Fruit fly (Drosophila melanogaster) whole organism, embryonic: ENCODE results near the gene nmo.

ENCODE experiments used
- ATbp ChIP-seq: fragments of 200-800 bp; sonication (Bioruptor generic); optimal IDR thresholded peaks from 2 replicates; lab custom pipeline; 2017; ENCODE audit warnings: missing biosample characterization, mild to moderate bottlenecking, missing genetic modification characterization, missing genetic modification reagents
- Ada2b ChIP-seq: fragments of 200-800 bp; sonication (Bioruptor generic); IDR thresholded peaks from 2 replicates; pipeline ENCODE4 v1.3.6; 2022; ENCODE audit warnings: missing biosample characterization, missing genetic modification characterization
- Asciz ChIP-seq: fragments of 200-800 bp; sonication (Bioruptor generic); optimal IDR thresholded peaks from 2 replicates; lab custom pipeline; 2017; ENCODE audit warnings: missing biosample characterization, mild to moderate bottlenecking, missing genetic modification characterization, missing genetic modification reagents
- Blimp-1 ChIP-seq: fragments of 200-800 bp; sonication (Bioruptor generic); optimal IDR thresholded peaks from 3 replicates; lab custom pipeline; 2018; ENCODE audit warnings: missing biosample characterization, missing genetic modification characterization, mild to moderate bottlenecking, moderate library complexity, missing genetic modification reagents
- C15 ChIP-seq: fragments of 200-800 bp; sonication (Bioruptor generic); IDR thresholded peaks from 3 replicates; pipeline ENCODE4 v1.3.6; 2022; ENCODE audit warnings: missing biosample characterization, missing genetic modification characterization
- CG10543 ChIP-seq: fragments of 200-800 bp; sonication (Bioruptor generic); optimal IDR thresholded peaks from 3 replicates; lab custom pipeline; 2017; ENCODE audit warnings: missing biosample characterization, mild to moderate bottlenecking, missing genetic modification characterization, moderate library complexity
- CG10654 ChIP-seq: fragments of 200-800 bp; sonication (Bioruptor generic); optimal IDR thresholded peaks from 2 replicates; lab custom pipeline; 2016; ENCODE audit warnings: missing biosample characterization, missing genetic modification characterization
- CG11085 ChIP-seq: fragments of 200-800 bp; sonication (Bioruptor generic); IDR thresholded peaks from 2 replicates; pipeline ENCODE4 v1.3.6; 2022; ENCODE audit warnings: missing biosample characterization, missing genetic modification characterization
- CG11247 ChIP-seq: fragments of 200-800 bp; sonication (Bioruptor generic); IDR thresholded peaks from 2 replicates; pipeline ENCODE4 v1.3.6; 2022; ENCODE audit warnings: missing biosample characterization, missing genetic modification characterization
- CG11696 ChIP-seq: fragments of 200-800 bp; sonication (Bioruptor generic); IDR thresholded peaks from 2 replicates; pipeline ENCODE4 v1.3.6; 2022; ENCODE audit warnings: missing biosample characterization, missing genetic modification characterization
- CG12155 ChIP-seq: fragments of 200-800 bp; sonication (Bioruptor generic); optimal IDR thresholded peaks from 3 replicates; lab custom pipeline; 2016; ENCODE audit warnings: missing biosample characterization, missing genetic modification characterization
- CG14710 ChIP-seq: fragments of 200-800 bp; sonication (Bioruptor generic); optimal IDR thresholded peaks from 3 replicates; lab custom pipeline; 2019; ENCODE audit warnings: missing biosample characterization, mild to moderate bottlenecking, missing genetic modification characterization, moderate library complexity
- CG15073 ChIP-seq: fragments of 200-800 bp; sonication (Bioruptor generic); optimal IDR thresholded peaks from 2 replicates; lab custom pipeline; 2016; ENCODE audit warnings: missing biosample characterization, missing genetic modification characterization
- CG18764 ChIP-seq: fragments of 200-800 bp; sonication (Bioruptor generic); optimal IDR thresholded peaks from 3 replicates; lab custom pipeline; 2016; ENCODE audit warnings: missing biosample characterization, missing genetic modification characterization
- CG2678 ChIP-seq: fragments of 200-800 bp; sonication (Bioruptor generic); optimal IDR thresholded peaks from 3 replicates; lab custom pipeline; 2019; ENCODE audit warnings: missing biosample characterization, mild to moderate bottlenecking, missing genetic modification characterization, moderate library complexity
- CG2889 ChIP-seq: fragments of 200-800 bp; sonication (Bioruptor generic); IDR thresholded peaks from 3 replicates; pipeline ENCODE4 v1.3.6; 2022; ENCODE audit warnings: missing biosample characterization, missing genetic modification characterization
- CG30403 ChIP-seq: fragments of 200-800 bp; sonication (Bioruptor generic); optimal IDR thresholded peaks from 3 replicates; lab custom pipeline; 2016; ENCODE audit warnings: missing biosample characterization, missing genetic modification characterization
- CG3726 ChIP-seq: fragments of 200-800 bp; sonication (Bioruptor generic); IDR thresholded peaks from 3 replicates; pipeline ENCODE4, ENCODE4 v1.3.6; 2022; ENCODE audit warnings: missing biosample characterization, missing genetic modification characterization
- CG4360 ChIP-seq: fragments of 200-800 bp; sonication (Bioruptor generic); IDR thresholded peaks from 2 replicates; pipeline ENCODE4 v1.3.6; 2022; ENCODE audit warnings: missing biosample characterization, missing genetic modification characterization
- CG5953 ChIP-seq: fragments of 200-800 bp; sonication (Bioruptor generic); IDR thresholded peaks from 2 replicates; pipeline ENCODE4 v1.3.6; 2022; ENCODE audit warnings: missing biosample characterization, missing genetic modification characterization
- CG7556 ChIP-seq: fragments of 200-800 bp; sonication (Bioruptor generic); optimal IDR thresholded peaks from 2 replicates; lab custom pipeline; 2017; ENCODE audit warnings: missing biosample characterization, mild to moderate bottlenecking, missing genetic modification characterization
- CG7745 ChIP-seq: fragments of 200-800 bp; sonication (Bioruptor generic); optimal IDR thresholded peaks from 2 replicates; lab custom pipeline; 2018; ENCODE audit warnings: missing biosample characterization, mild to moderate bottlenecking, missing genetic modification characterization, moderate library complexity
- CG7839 ChIP-seq: fragments of 200-800 bp; sonication (Bioruptor generic); optimal IDR thresholded peaks from 3 replicates; lab custom pipeline; 2018; ENCODE audit warnings: missing biosample characterization, mild to moderate bottlenecking, missing genetic modification characterization, moderate library complexity
- CG8765 ChIP-seq: fragments of 200-800 bp; sonication (Bioruptor generic); IDR thresholded peaks from 2 replicates; pipeline ENCODE4 v1.3.6; 2022; ENCODE audit warnings: missing biosample characterization, missing genetic modification characterization
- CG9727 ChIP-seq: fragments of 200-800 bp; sonication (Bioruptor generic); optimal IDR thresholded peaks from 3 replicates; lab custom pipeline; 2017; ENCODE audit warnings: missing biosample characterization, mild to moderate bottlenecking, missing genetic modification characterization
- CHES-1-like ChIP-seq: fragments of 200-800 bp; sonication (Bioruptor generic); optimal IDR thresholded peaks from 2 replicates; lab custom pipeline; 2016; ENCODE audit warnings: missing biosample characterization, missing genetic modification characterization
- D19A ChIP-seq: fragments of 200-800 bp; optimal IDR thresholded peaks from 3 replicates; lab custom pipeline; 2019; ENCODE audit warnings: missing biosample characterization, mild to moderate bottlenecking, missing genetic modification characterization, moderate library complexity
- Dbx ChIP-seq: fragments of 200-800 bp; sonication (Bioruptor generic); IDR thresholded peaks from 3 replicates; pipeline ENCODE4 v1.3.6; 2022; ENCODE audit warnings: missing biosample characterization, missing genetic modification characterization
- Gsc ChIP-seq: fragments of 200-800 bp; sonication (Bioruptor generic); IDR thresholded peaks from 2 replicates; pipeline ENCODE4 v1.3.6; 2022; ENCODE audit warnings: missing biosample characterization, missing genetic modification characterization
- Hr78 ChIP-seq, 2 experiments: fragments of 200-800 bp in 1 of 2; fragments of >200 bp in 1 of 2; sonication (Bioruptor generic) in 1 of 2; optimal IDR thresholded peaks; 2 replicates each; lab custom pipeline; 2017 to 2019; ENCODE audit warnings: missing biosample characterization in 2 of 2, missing genetic modification characterization in 2 of 2, mild to moderate bottlenecking in 1 of 2, moderate library complexity in 1 of 2
- Hsf ChIP-seq: fragments of 200-800 bp; sonication (Bioruptor generic); optimal IDR thresholded peaks from 3 replicates; lab custom pipeline; 2016; ENCODE audit warnings: missing biosample characterization, missing genetic modification characterization
- Lhr ChIP-seq: fragments of 200-800 bp; sonication (Bioruptor generic); optimal IDR thresholded peaks from 3 replicates; lab custom pipeline; 2017; ENCODE audit warnings: mild to moderate bottlenecking, missing biosample characterization, missing genetic modification reagents, missing genetic modification characterization
- Nf-YC ChIP-seq: fragments of 200-800 bp; optimal IDR thresholded peaks from 3 replicates; lab custom pipeline; 2019; ENCODE audit warnings: missing biosample characterization, mild to moderate bottlenecking, missing genetic modification characterization, moderate library complexity
- NfI ChIP-seq: fragments of 200-800 bp; sonication (Bioruptor generic); optimal IDR thresholded peaks from 3 replicates; lab custom pipeline; 2018; ENCODE audit warnings: missing biosample characterization, mild to moderate bottlenecking, missing genetic modification characterization, moderate library complexity
- Oli ChIP-seq: fragments of 200-800 bp; sonication (Bioruptor generic); optimal IDR thresholded peaks from 2 replicates; lab custom pipeline; 2018; ENCODE audit warnings: missing biosample characterization, mild to moderate bottlenecking, missing genetic modification characterization, moderate library complexity
- Rfx ChIP-seq: fragments of 200-800 bp; sonication (Bioruptor generic); IDR thresholded peaks from 2 replicates; pipeline ENCODE4 v1.3.6; 2022; ENCODE audit warnings: missing biosample characterization, missing genetic modification characterization
- abd-A ChIP-seq: fragments of 200-800 bp; sonication (Bioruptor generic); optimal IDR thresholded peaks from 3 replicates; lab custom pipeline; 2019; ENCODE audit warnings: missing biosample characterization, mild to moderate bottlenecking, missing genetic modification characterization, moderate library complexity
- dimm ChIP-seq: fragments of 200-800 bp; sonication (Bioruptor generic); IDR thresholded peaks from 2 replicates; pipeline ENCODE4 v1.3.6; 2022; ENCODE audit warnings: missing biosample characterization, missing genetic modification characterization
- dmrt99B ChIP-seq: fragments of 200-800 bp; sonication (Bioruptor generic); optimal IDR thresholded peaks from 2 replicates; lab custom pipeline; 2018; ENCODE audit warnings: missing biosample characterization, mild to moderate bottlenecking, missing genetic modification characterization, moderate library complexity
- gcm ChIP-seq: fragments of 200-800 bp; sonication (Bioruptor generic); optimal IDR thresholded peaks from 2 replicates; lab custom pipeline; 2019; ENCODE audit warnings: missing biosample characterization, mild to moderate bottlenecking, missing genetic modification characterization, moderate library complexity
- mam ChIP-seq: fragments of 200-800 bp; sonication (Bioruptor generic); optimal IDR thresholded peaks from 3 replicates; lab custom pipeline; 2016; ENCODE audit warnings: missing biosample characterization, missing genetic modification characterization
- mirr ChIP-seq: fragments of 200-800 bp; sonication (Bioruptor generic); optimal IDR thresholded peaks from 3 replicates; lab custom pipeline; 2018; ENCODE audit warnings: missing biosample characterization, mild to moderate bottlenecking, missing genetic modification characterization
- nau ChIP-seq: fragments of 200-800 bp; sonication (Bioruptor generic); optimal IDR thresholded peaks from 3 replicates; lab custom pipeline; 2017; ENCODE audit warnings: missing biosample characterization, mild to moderate bottlenecking, missing genetic modification characterization, missing genetic modification reagents
- phol ChIP-seq: fragments of 200-800 bp; sonication (Bioruptor generic); optimal IDR thresholded peaks from 3 replicates; lab custom pipeline; 2018; ENCODE audit warnings: missing biosample characterization, mild to moderate bottlenecking, missing genetic modification characterization, moderate library complexity
- pnt ChIP-seq: fragments of 200-800 bp; sonication (Bioruptor generic); optimal IDR thresholded peaks from 3 replicates; lab custom pipeline; 2016; ENCODE audit warnings: missing biosample characterization, missing genetic modification characterization
- psq ChIP-seq: fragments of 200-800 bp; sonication (Bioruptor generic); optimal IDR thresholded peaks from 2 replicates; lab custom pipeline; 2017; ENCODE audit warnings: missing biosample characterization, missing genetic modification characterization
- row ChIP-seq: fragments of 200-800 bp; sonication (Bioruptor generic); IDR thresholded peaks from 3 replicates; pipeline ENCODE4 v1.3.6; 2022; ENCODE audit warnings: missing biosample characterization, missing genetic modification characterization
- schlank ChIP-seq: fragments of 200-800 bp; sonication (Bioruptor generic); optimal IDR thresholded peaks from 2 replicates; lab custom pipeline; 2018; ENCODE audit warnings: missing biosample characterization, mild to moderate bottlenecking, missing genetic modification characterization
- sens-2 ChIP-seq: fragments of 200-800 bp; sonication (Bioruptor generic); IDR thresholded peaks from 2 replicates; pipeline ENCODE4 v1.3.6; 2022; ENCODE audit warnings: missing biosample characterization, missing genetic modification characterization
- slou ChIP-seq: fragments of 200-800 bp; sonication (Bioruptor generic); optimal IDR thresholded peaks from 3 replicates; lab custom pipeline; 2016; ENCODE audit warnings: missing biosample characterization, missing genetic modification characterization
- sug ChIP-seq: fragments of 200-800 bp; optimal IDR thresholded peaks from 2 replicates; lab custom pipeline; 2019; ENCODE audit warnings: missing biosample characterization, mild to moderate bottlenecking, missing genetic modification characterization, moderate library complexity
- wdn ChIP-seq: fragments of 200-800 bp; sonication (Bioruptor generic); IDR thresholded peaks from 2 replicates; pipeline ENCODE4 v1.3.6; 2022; ENCODE audit warnings: missing biosample characterization, missing genetic modification characterization

The nmo gene

dm6 chr3L:7952978-7953377 lies 25.9 kb upstream of the nmo start (continued):
- TF ChIP-seq psq (GFP tag; lab: Kevin White, UChicago), result no peak
- TF ChIP-seq mam (GFP tag; lab: Kevin White, UChicago), result no peak
- no peak for TF ChIP-seq ATbp (GFP tag; lab: Kevin White, UChicago)
- peak; percentile 50 for TF ChIP-seq CG2678 (tag; lab: Kevin White, UChicago)
- no peak for TF ChIP-seq Hr78 (GFP tag; optimal IDR thresholded peaks at IDR 0.05; lab: Kevin White, UChicago)
- peak; percentile 44 for TF ChIP-seq Oli (tag; lab: Kevin White, UChicago)
- no peak for TF ChIP-seq CG11085 (GFP tag; lab: Robert Waterston, UW)
- TF ChIP-seq mirr (GFP tag; lab: Kevin White, UChicago), result no peak
- TF ChIP-seq phol (tag; lab: Kevin White, UChicago), result peak; percentile 57
- TF ChIP-seq dimm (GFP tag; lab: Robert Waterston, UW), result no peak
- TF ChIP-seq CHES-1-like (GFP tag; lab: Kevin White, UChicago), result no peak
- no peak for TF ChIP-seq Rfx (GFP tag; lab: Robert Waterston, UW)
- no peak for TF ChIP-seq Lhr (GFP tag; lab: Kevin White, UChicago)
- no peak for TF ChIP-seq CG3726 (GFP tag; lab: Robert Waterston, UW)
- peak; percentile 42 for TF ChIP-seq dmrt99B (tag; lab: Kevin White, UChicago)
- TF ChIP-seq wdn (GFP tag; lab: Robert Waterston, UW), result no peak
- TF ChIP-seq CG4360, result no peak
- TF ChIP-seq slou, result no peak
- no peak for TF ChIP-seq CG10543 (GFP tag; lab: Kevin White, UChicago)
- TF ChIP-seq NfI, result no peak
- TF ChIP-seq pnt (GFP tag; lab: Kevin White, UChicago), result no peak
- peak; percentile 15 for TF ChIP-seq CG7556 (GFP tag; lab: Kevin White, UChicago)
- TF ChIP-seq CG8765, result peak; percentile 37; the same call in 1 of the 2 replicates
- TF ChIP-seq CG2889 (GFP tag; lab: Robert Waterston, UW), result no peak
- TF ChIP-seq sens-2, result no peak
- peak; percentile 21 for TF ChIP-seq Asciz (GFP tag; lab: Kevin White, UChicago)
- no peak for TF ChIP-seq Nf-YC (tag; lab: Kevin White, UChicago)
- TF ChIP-seq CG15073, result no peak
- TF ChIP-seq row, result peak; percentile 25; the same call in 1 of the 3 replicates
- no peak for TF ChIP-seq CG5953
- TF ChIP-seq C15 (GFP tag; lab: Robert Waterston, UW), result no peak
- peak; percentile 52 for TF ChIP-seq CG14710 (tag; lab: Kevin White, UChicago)
- no peak for TF ChIP-seq Dbx (GFP tag; lab: Robert Waterston, UW)
- TF ChIP-seq schlank (tag; lab: Kevin White, UChicago), result no peak
- TF ChIP-seq CG18764 (GFP tag; lab: Kevin White, UChicago), result no peak
- TF ChIP-seq Blimp-1 (GFP tag; lab: Kevin White, UChicago), result peak; percentile 5
- no peak for TF ChIP-seq sug (tag; lab: Kevin White, UChicago)
- peak; percentile 63 for TF ChIP-seq CG9727 (GFP tag; lab: Kevin White, UChicago)
- TF ChIP-seq nau, result no peak
- no peak for TF ChIP-seq CG11696
- no peak for TF ChIP-seq Gsc (GFP tag; lab: Robert Waterston, UW)
- TF ChIP-seq CG7745 (tag; lab: Kevin White, UChicago), result no peak
- no peak for TF ChIP-seq CG10654
- no peak for TF ChIP-seq abd-A (tag; lab: Kevin White, UChicago)
- no peak for TF ChIP-seq Hsf (GFP tag; lab: Kevin White, UChicago)
- TF ChIP-seq CG7839 (tag; lab: Kevin White, UChicago), result peak; percentile 41
- no peak for TF ChIP-seq Ada2b (GFP tag; lab: Robert Waterston, UW)
- TF ChIP-seq D19A, result peak; percentile 47
- TF ChIP-seq CG30403 (GFP tag; lab: Kevin White, UChicago), result peak; percentile 11
- no peak for TF ChIP-seq gcm
- no peak for TF ChIP-seq CG12155 (GFP tag; lab: Kevin White, UChicago)
- no peak for TF ChIP-seq CG11247 (GFP tag; lab: Robert Waterston, UW)
